Fruit fly (Drosophila melanogaster) whole organism, embryonic: ENCODE measurements around the gene ZnT63C.
A peak's percentile ranks its signal among the peaks of the same experiment; 100 is the strongest.

ENCODE experiments used
- Bdp1 ChIP-seq: fragments of 200-800 bp; sonication (Bioruptor generic); optimal IDR thresholded peaks from 3 replicates; lab custom pipeline; 2016; ENCODE audit warnings: missing biosample characterization, missing genetic modification characterization
- Blimp-1 ChIP-seq: fragments of 200-800 bp; sonication (Bioruptor generic); optimal IDR thresholded peaks from 3 replicates; lab custom pipeline; 2018; ENCODE audit warnings: missing biosample characterization, missing genetic modification characterization, mild to moderate bottlenecking, moderate library complexity, missing genetic modification reagents
- BtbVII ChIP-seq: fragments of 200-800 bp; sonication (Bioruptor generic); optimal IDR thresholded peaks from 3 replicates; lab custom pipeline; 2017; ENCODE audit warnings: missing biosample characterization, mild to moderate bottlenecking, missing genetic modification characterization
- CG10543 ChIP-seq: fragments of 200-800 bp; sonication (Bioruptor generic); optimal IDR thresholded peaks from 3 replicates; lab custom pipeline; 2017; ENCODE audit warnings: missing biosample characterization, mild to moderate bottlenecking, missing genetic modification characterization, moderate library complexity
- CG12155 ChIP-seq: fragments of 200-800 bp; sonication (Bioruptor generic); optimal IDR thresholded peaks from 3 replicates; lab custom pipeline; 2016; ENCODE audit warnings: missing biosample characterization, missing genetic modification characterization
- CG13123 ChIP-seq: fragments of 200-800 bp; sonication (Bioruptor generic); optimal IDR thresholded peaks from 2 replicates; lab custom pipeline; 2016; ENCODE audit warnings: missing biosample characterization, missing genetic modification characterization
- CG13296 ChIP-seq: fragments of 200-800 bp; sonication (Bioruptor generic); optimal IDR thresholded peaks from 3 replicates; lab custom pipeline; 2018; ENCODE audit warnings: missing biosample characterization, mild to moderate bottlenecking, missing genetic modification characterization
- CG17912 ChIP-seq: fragments of 200-800 bp; sonication (Bioruptor generic); optimal IDR thresholded peaks from 2 replicates; lab custom pipeline; 2018; ENCODE audit warnings: missing biosample characterization, mild to moderate bottlenecking, missing genetic modification characterization
- CG18262 ChIP-seq: fragments of 200-800 bp; optimal IDR thresholded peaks from 3 replicates; lab custom pipeline; 2019; ENCODE audit warnings: missing biosample characterization, mild to moderate bottlenecking, missing genetic modification characterization, moderate library complexity
- CG30020 ChIP-seq: fragments of 200-800 bp; optimal IDR thresholded peaks from 2 replicates; lab custom pipeline; 2019; ENCODE audit warnings: missing biosample characterization, mild to moderate bottlenecking, missing genetic modification characterization, moderate library complexity
- CG6791 ChIP-seq: fragments of 200-800 bp; sonication (Bioruptor generic); IDR thresholded peaks from 3 replicates; pipeline ENCODE4 v1.3.6; 2022; ENCODE audit warnings: missing biosample characterization, missing genetic modification characterization; ENCODE audit not compliant: partially characterized antibody
- CG7556 ChIP-seq: fragments of 200-800 bp; sonication (Bioruptor generic); optimal IDR thresholded peaks from 2 replicates; lab custom pipeline; 2017; ENCODE audit warnings: missing biosample characterization, mild to moderate bottlenecking, missing genetic modification characterization
- CG7987 ChIP-seq: fragments of 200-800 bp; sonication (Bioruptor generic); optimal IDR thresholded peaks from 2 replicates; lab custom pipeline; 2018; ENCODE audit warnings: missing biosample characterization, mild to moderate bottlenecking, missing genetic modification characterization, moderate library complexity
- CG8281 ChIP-seq: fragments of 200-800 bp; sonication (Bioruptor generic); optimal IDR thresholded peaks from 2 replicates; lab custom pipeline; 2018; ENCODE audit warnings: missing biosample characterization, mild to moderate bottlenecking, missing genetic modification characterization, moderate library complexity
- CG8388 ChIP-seq: fragments of 200-800 bp; sonication (Bioruptor generic); optimal IDR thresholded peaks from 2 replicates; lab custom pipeline; 2019; ENCODE audit warnings: missing biosample characterization, mild to moderate bottlenecking, missing genetic modification characterization, moderate library complexity
- Ets65A ChIP-seq: fragments of 200-800 bp; sonication (Bioruptor generic); peaks from one replicate; lab custom pipeline; 2016; ENCODE audit warnings: missing biosample characterization, missing genetic modification characterization
- Hmx ChIP-seq: fragments of 200-800 bp; sonication (Bioruptor generic); optimal IDR thresholded peaks from 2 replicates; lab custom pipeline; 2016; ENCODE audit warnings: missing biosample characterization, missing genetic modification characterization
- Hr78 ChIP-seq, 2 experiments: fragments of 200-800 bp in 1 of 2; fragments of >200 bp in 1 of 2; sonication (Bioruptor generic) in 1 of 2; optimal IDR thresholded peaks; 2 replicates each; lab custom pipeline; 2017 to 2019; ENCODE audit warnings: missing biosample characterization in 2 of 2, missing genetic modification characterization in 2 of 2, mild to moderate bottlenecking in 1 of 2, moderate library complexity in 1 of 2
- MBD-R2 ChIP-seq: fragments of 200-800 bp; sonication (Bioruptor generic); IDR thresholded peaks from 2 replicates; pipeline ENCODE4 v1.3.6; 2022; ENCODE audit warnings: missing biosample characterization, missing genetic modification characterization
- Med ChIP-seq: fragments of 200-800 bp; sonication (Bioruptor generic); peaks from one replicate; lab custom pipeline; 2016; ENCODE audit warnings: missing biosample characterization, missing genetic modification characterization, mild to moderate bottlenecking, inconsistent platforms, moderate library complexity
- Myb ChIP-seq: fragments of 200-800 bp; sonication (Bioruptor generic); optimal IDR thresholded peaks from 2 replicates; lab custom pipeline; 2016; ENCODE audit warnings: missing biosample characterization, missing genetic modification characterization
- Nf-YA ChIP-seq: fragments of 200-800 bp; sonication (Bioruptor generic); IDR thresholded peaks from 2 replicates; pipeline ENCODE4 v1.3.6; 2022; ENCODE audit warnings: missing biosample characterization, missing genetic modification characterization
- PHDP ChIP-seq: fragments of 200-800 bp; sonication (Bioruptor generic); optimal IDR thresholded peaks from 3 replicates; lab custom pipeline; 2018; ENCODE audit warnings: missing biosample characterization, mild to moderate bottlenecking, missing genetic modification characterization, moderate library complexity
- Poxn ChIP-seq: fragments of 200-800 bp; sonication (Bioruptor generic); IDR thresholded peaks from 2 replicates; pipeline ENCODE4 v1.3.6; 2022; ENCODE audit warnings: missing biosample characterization, missing genetic modification characterization
- Sry-β ChIP-seq: fragments of 200-800 bp; sonication (Bioruptor generic); optimal IDR thresholded peaks from 2 replicates; lab custom pipeline; 2018; ENCODE audit warnings: missing biosample characterization, mild to moderate bottlenecking, missing genetic modification characterization, moderate library complexity
- aop ChIP-seq: fragments of 200-800 bp; sonication (Bioruptor generic); IDR thresholded peaks from 2 replicates; pipeline ENCODE4 v1.3.6; 2022; ENCODE audit warnings: missing biosample characterization, missing genetic modification characterization
- ara ChIP-seq: fragments of 200-800 bp; sonication (Bioruptor generic); IDR thresholded peaks from 2 replicates; pipeline ENCODE4 v1.3.6; 2022; ENCODE audit warnings: missing biosample characterization, missing genetic modification characterization
- cg ChIP-seq: fragments of 200-800 bp; sonication (Bioruptor generic); optimal IDR thresholded peaks from 3 replicates; lab custom pipeline; 2019; ENCODE audit warnings: missing biosample characterization, mild to moderate bottlenecking, missing genetic modification characterization, moderate library complexity
- chn ChIP-seq: fragments of 200-800 bp; sonication (Bioruptor generic); optimal IDR thresholded peaks from 2 replicates; lab custom pipeline; 2016; ENCODE audit warnings: missing biosample characterization, missing genetic modification characterization
- dmrt99B ChIP-seq: fragments of 200-800 bp; sonication (Bioruptor generic); optimal IDR thresholded peaks from 2 replicates; lab custom pipeline; 2018; ENCODE audit warnings: missing biosample characterization, mild to moderate bottlenecking, missing genetic modification characterization, moderate library complexity
- exex ChIP-seq: fragments of 200-800 bp; sonication (Bioruptor generic); optimal IDR thresholded peaks from 4 replicates; lab custom pipeline; 2018; ENCODE audit warnings: missing biosample characterization, mild to moderate bottlenecking, missing genetic modification characterization, moderate library complexity
- grn ChIP-seq: fragments of 200-800 bp; sonication (Bioruptor generic); optimal IDR thresholded peaks from 3 replicates; lab custom pipeline; 2017; ENCODE audit warnings: missing biosample characterization, missing genetic modification characterization
- inv ChIP-seq: fragments of 200-800 bp; sonication (Bioruptor generic); IDR thresholded peaks from 2 replicates; pipeline ENCODE4 v1.3.6; 2022; ENCODE audit warnings: missing biosample characterization, missing genetic modification characterization; ENCODE audit not compliant: partially characterized antibody
- lab ChIP-seq: fragments of 200-800 bp; sonication (Bioruptor generic); optimal IDR thresholded peaks from 3 replicates; lab custom pipeline; 2017; ENCODE audit warnings: missing biosample characterization, missing genetic modification characterization, mild to moderate bottlenecking, moderate library complexity, missing genetic modification reagents
- sens ChIP-seq: fragments of 200-800 bp; sonication (Bioruptor generic); peaks from one replicate; lab custom pipeline; 2016; ENCODE audit warnings: missing biosample characterization, missing genetic modification characterization
- shn ChIP-seq: fragments of 200-800 bp; sonication (Bioruptor generic); optimal IDR thresholded peaks from 3 replicates; lab custom pipeline; 2016; ENCODE audit warnings: missing biosample characterization, missing genetic modification characterization
- sug ChIP-seq: fragments of 200-800 bp; optimal IDR thresholded peaks from 2 replicates; lab custom pipeline; 2019; ENCODE audit warnings: missing biosample characterization, mild to moderate bottlenecking, missing genetic modification characterization, moderate library complexity
- usp ChIP-seq: fragments of >200 bp; optimal IDR thresholded peaks from 2 replicates; lab custom pipeline; 2017; ENCODE audit warnings: missing biosample characterization, missing genetic modification characterization
- vvl ChIP-seq: fragments of 200-800 bp; sonication (Bioruptor generic); IDR thresholded peaks from 2 replicates; pipeline ENCODE4 v1.3.6; 2022; ENCODE audit warnings: missing biosample characterization, missing genetic modification characterization
- wdn ChIP-seq: fragments of 200-800 bp; sonication (Bioruptor generic); IDR thresholded peaks from 2 replicates; pipeline ENCODE4 v1.3.6; 2022; ENCODE audit warnings: missing biosample characterization, missing genetic modification characterization
- yki ChIP-seq: fragments of >200 bp; optimal IDR thresholded peaks from 3 replicates; lab custom pipeline; 2018
- zen ChIP-seq: fragments of 200-800 bp; sonication (Bioruptor generic); optimal IDR thresholded peaks from 3 replicates; lab custom pipeline; 2018; ENCODE audit warnings: missing biosample characterization, mild to moderate bottlenecking, missing genetic modification characterization, moderate library complexity
- zen2 ChIP-seq: fragments of 200-800 bp; sonication (Bioruptor generic); IDR thresholded peaks from 3 replicates; pipeline ENCODE4 v1.3.6; 2022; ENCODE audit warnings: missing biosample characterization, missing genetic modification characterization; ENCODE audit not compliant: partially characterized antibody

The ZnT63C gene

DNA sequence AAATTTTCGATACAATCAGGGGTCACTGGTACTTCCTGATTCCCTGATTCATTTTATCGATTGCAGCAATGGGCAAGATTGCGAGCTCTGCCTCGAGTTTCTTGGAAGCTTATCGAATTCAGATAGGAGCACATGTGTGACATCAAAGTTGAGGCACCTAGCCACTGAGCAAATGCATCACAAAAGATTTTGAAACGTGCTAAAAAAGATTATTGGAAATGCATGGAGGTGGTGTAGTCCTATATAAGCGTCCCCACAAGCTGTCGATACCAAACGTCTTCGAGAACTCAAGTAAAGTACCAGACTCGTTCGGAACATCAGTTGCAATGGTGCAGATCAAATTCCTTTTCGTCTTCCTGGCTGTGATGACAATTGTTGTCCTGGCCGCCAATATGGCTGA, 10.5 kb downstream of the ZnT63C start, which contains the start of gene Drsl2:
Gene Drsl2 (plus strand): TSS at position 301 of the 400 bp plus-strand sequence.
- TF ChIP-seq shn (GFP tag; lab: Kevin White, UChicago): no peak
- peak; percentile 4 for TF ChIP-seq Ets65A
- TF ChIP-seq, all 482 proteins: peak for 1

DNA sequence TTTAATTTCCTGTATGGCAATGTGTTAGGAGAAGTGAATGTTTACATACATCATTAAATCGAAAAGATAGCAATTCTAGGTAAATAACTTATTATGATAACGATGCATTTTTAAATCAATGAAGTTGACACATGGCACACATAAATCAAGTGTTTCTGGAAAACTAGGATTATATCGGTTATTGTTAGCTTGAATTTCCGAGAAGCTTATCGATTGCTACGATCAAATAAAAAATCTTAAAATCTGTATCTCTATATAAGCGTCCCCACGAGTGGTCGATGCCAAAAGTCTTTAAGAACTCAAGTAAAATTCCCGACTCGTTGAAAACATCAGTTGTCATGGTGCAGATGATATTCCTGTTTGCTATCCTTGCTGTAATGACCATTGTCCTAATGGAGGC, 11.2 kb downstream of the ZnT63C start, which contains the start of gene Drsl3:
Gene Drsl3 (plus strand): TSS at position 301 of the 400 bp plus-strand sequence.
- TF ChIP-seq wdn (GFP tag; lab: Robert Waterston, UW) (0 out of 2 replicates have a peak, but pooled peaks have one; percentile 10), Myb (GFP tag; lab: Kevin White, UChicago) (no peak)

DNA sequence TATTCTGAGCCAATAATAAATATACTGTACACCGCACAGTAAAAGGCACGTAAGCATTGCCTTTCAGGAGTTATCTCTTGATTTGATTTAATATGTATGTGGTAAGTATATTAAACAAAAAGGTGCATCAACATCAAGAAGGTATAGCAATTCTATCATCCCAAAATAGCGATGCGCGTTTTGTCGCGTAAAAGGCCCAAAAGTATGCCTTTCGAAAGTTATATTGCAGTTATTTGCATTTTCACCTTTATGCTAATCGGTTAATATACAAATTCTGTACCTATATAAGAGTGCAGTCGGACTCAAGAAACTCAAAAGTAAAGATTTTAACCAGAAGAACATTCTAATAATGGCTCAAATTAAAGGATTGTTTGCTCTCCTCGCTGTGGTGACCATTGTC, 11.8 kb downstream of the ZnT63C start, which contains the start of gene Drsl4:
Gene Drsl4 (plus strand): TSS at position 333 of the 400 bp plus-strand sequence.
- TF ChIP-seq sens (GFP tag; lab: Kevin White, UChicago) (peak; percentile 0), Sry-β (GFP tag; lab: Kevin White, UChicago) (peak; percentile 37), CG30020 (tag; lab: Kevin White, UChicago) (no peak), Med (GFP tag; lab: Kevin White, UChicago) (no peak), vvl (GFP tag; lab: Robert Waterston, UW) (peak; percentile 82; the same call in 1 of the 2 replicates)

- peak; percentile 38 for TF ChIP-seq exex (tag; lab: Kevin White, UChicago)
- peak; percentile 49 for TF ChIP-seq grn (GFP tag; lab: Kevin White, UChicago)
- TF ChIP-seq zen (tag; lab: Kevin White, UChicago): peak; percentile 23
- TF ChIP-seq CG7556 (GFP tag; lab: Kevin White, UChicago): no peak
- 0 out of 2 replicates have a peak, but pooled peaks have one; percentile 33 for TF ChIP-seq ara (GFP tag; lab: Robert Waterston, UW)
- TF ChIP-seq lab (GFP tag; lab: Kevin White, UChicago): no peak
- peak; percentile 98 for TF ChIP-seq CG8388 (GFP tag; lab: Kevin White, UChicago)
- no peak for TF ChIP-seq BtbVII (GFP tag; lab: Kevin White, UChicago)
- no peak for TF ChIP-seq CG12155 (GFP tag; lab: Kevin White, UChicago)
Measured at dm6 chr3L:3316441-3316840, 12.9 kb downstream of the ZnT63C start, which contains the start of gene Drsl5. TSS of gene Drsl5 (plus strand) at chr3L:3316781.

DNA sequence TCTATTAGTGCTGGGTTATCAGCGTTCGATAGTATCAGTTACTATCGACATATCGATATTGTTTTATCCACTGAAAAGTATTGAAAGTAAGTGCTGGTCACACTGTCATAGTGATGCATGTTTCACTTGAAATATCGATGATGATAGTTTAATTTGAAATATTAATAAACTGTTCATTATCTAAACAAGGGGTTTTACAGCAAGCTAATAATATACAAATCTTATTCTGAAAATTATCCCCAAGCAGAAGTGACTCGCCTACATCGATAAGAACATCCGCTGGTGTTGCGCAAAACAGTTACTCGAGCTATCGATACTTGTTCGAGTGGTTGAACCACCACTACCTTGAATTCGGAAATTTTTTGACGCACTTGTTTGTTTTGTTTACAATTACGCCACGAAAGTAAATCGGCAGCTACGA, 15.7 kb downstream of the ZnT63C start, which contains the start of the genes PIG-C, CG12016 and Dpm2:
Gene PIG-C (minus strand): TSS at position 10 of the 421 bp plus-strand sequence.
Gene CG12016 (plus strand): TSS at position 333 of the 421 bp plus-strand sequence.
Gene Dpm2 (plus strand): TSS at position 333 of the 421 bp plus-strand sequence.
- peak; percentile 36 for TF ChIP-seq Blimp-1 (GFP tag; lab: Kevin White, UChicago)
- TF ChIP-seq PHDP: peak; percentile 58
- peak; percentile 97 for TF ChIP-seq inv (GFP tag; lab: Robert Waterston, UW)
- peak; percentile 77 for TF ChIP-seq chn (GFP tag; lab: Kevin White, UChicago)
- peak; percentile 32 for TF ChIP-seq CG8281 (tag; lab: Kevin White, UChicago)
- no peak for TF ChIP-seq cg (GFP tag; lab: Kevin White, UChicago)
- TF ChIP-seq CG18262 (tag; lab: Kevin White, UChicago): peak; percentile 55
- TF ChIP-seq CG17912 (GFP tag; lab: Kevin White, UChicago): no peak
- TF ChIP-seq Hmx (GFP tag; lab: Kevin White, UChicago): peak; percentile 19
- TF ChIP-seq Poxn (GFP tag; lab: Robert Waterston, UW): no peak
- no peak for TF ChIP-seq usp (GFP tag; lab: Kevin White, UChicago)
- TF ChIP-seq yki (lab: Kevin White, UChicago): no peak
- TF ChIP-seq MBD-R2: peak; percentile 89
- peak; percentile 47 for TF ChIP-seq CG13296
- peak; percentile 50 for TF ChIP-seq CG13123 (GFP tag; lab: Kevin White, UChicago)
- TF ChIP-seq Bdp1 (GFP tag; lab: Kevin White, UChicago): peak; percentile 50
- TF ChIP-seq Hr78 (GFP tag; optimal IDR thresholded peaks at IDR 0.05; lab: Kevin White, UChicago): no peak
- peak; percentile 23 for TF ChIP-seq CG7987
- TF ChIP-seq aop: no peak
- peak; percentile 76 for TF ChIP-seq CG10543 (GFP tag; lab: Kevin White, UChicago)
- TF ChIP-seq Nf-YA (GFP tag; lab: Robert Waterston, UW): 0 out of 2 replicates have a peak, but pooled peaks have one; percentile 6
- TF ChIP-seq zen2 (GFP tag; lab: Robert Waterston, UW): peak; percentile 92
- TF ChIP-seq dmrt99B (tag; lab: Kevin White, UChicago): no peak
- TF ChIP-seq sug (tag; lab: Kevin White, UChicago): peak; percentile 81
- peak; percentile 95 for TF ChIP-seq CG6791
